Worm (Caenorhabditis elegans): ENCODE measurements around the gene C06E1.9.
A peak's percentile ranks its signal among the peaks of the same experiment; 100 is the strongest.

Gene C06E1.9

DNA sequence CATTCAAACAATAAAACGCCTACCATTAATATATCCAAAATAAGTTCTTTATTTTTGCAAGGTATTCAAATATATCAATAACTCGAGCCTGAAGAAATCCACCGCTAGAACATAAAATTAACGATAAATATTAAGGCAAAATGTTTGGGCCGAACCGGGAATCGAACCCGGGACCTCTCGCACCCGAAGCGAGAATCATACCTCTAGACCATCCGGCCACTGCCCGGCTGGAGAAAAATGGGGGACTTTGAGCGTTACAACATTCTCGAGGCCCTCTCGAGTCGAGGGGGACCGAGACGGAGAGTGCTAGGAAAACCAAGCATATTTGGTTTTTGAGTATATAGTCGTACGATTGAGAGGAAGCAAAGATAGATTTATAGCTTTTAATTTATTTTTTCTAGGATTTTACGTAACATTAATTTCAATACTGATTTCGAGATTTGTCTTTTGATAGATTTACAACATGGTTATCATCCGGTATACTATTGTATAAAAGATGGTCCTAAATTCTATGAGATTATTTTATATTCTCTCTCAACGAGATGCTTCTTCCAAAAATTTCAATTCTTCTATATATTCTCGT is 40.7 kb upstream of the C06E1.9 start, which contains the start of gene flp-23 (continued):
- TF ChIP-seq Y22D7AL.16 (tag; optimal IDR thresholded peaks at IDR 0.05) (peak; percentile 27), sox-2 (GFP tag; IDR thresholded peaks at IDR 0.05) (peak; percentile 53), eyg-1 (tag; optimal IDR thresholded peaks at IDR 0.05) (peak; percentile 54), unc-42 (tag; optimal IDR thresholded peaks at IDR 0.05) (no peak), unc-3 (GFP tag; conservative IDR thresholded peaks at IDR 0.05) (peak; percentile 65; the same call in 1 of the 2 replicates), unc-3 (tag; optimal IDR thresholded peaks at IDR 0.05) (peak; percentile 23), ceh-45 (GFP tag; IDR thresholded peaks at IDR 0.05) (no peak), dmd-4 (tag; optimal IDR thresholded peaks at IDR 0.05; ENCODE audit: borderline replicate concordance) (peak; percentile 54), ceh-22 (tag; optimal IDR thresholded peaks at IDR 0.05) (no peak), mec-3 (tag; optimal IDR thresholded peaks at IDR 0.05; ENCODE audit: borderline replicate concordance) (no peak), hlh-15 (tag; optimal IDR thresholded peaks at IDR 0.05) (peak; percentile 29), elt-4 (tag; optimal IDR thresholded peaks at IDR 0.05) (no peak), fkh-10 (GFP tag; optimal IDR thresholded peaks at IDR 0.05) (no peak), dve-1 (tag; optimal IDR thresholded peaks at IDR 0.05) (peak; percentile 62), pros-1 (tag; optimal IDR thresholded peaks at IDR 0.05) (no peak), ceh-30 (tag; optimal IDR thresholded peaks at IDR 0.05) (no peak), ceh-2 (tag; optimal IDR thresholded peaks at IDR 0.05) (peak; percentile 41), ceh-48 (tag; optimal IDR thresholded peaks at IDR 0.05) (peak; percentile 60), unc-86 (tag; optimal IDR thresholded peaks at IDR 0.05) (peak; percentile 63), zip-5 (tag; optimal IDR thresholded peaks at IDR 0.05) (peak; percentile 53), T23F11.4 (GFP tag; optimal IDR thresholded peaks at IDR 0.05) (peak; percentile 51)

DNA sequence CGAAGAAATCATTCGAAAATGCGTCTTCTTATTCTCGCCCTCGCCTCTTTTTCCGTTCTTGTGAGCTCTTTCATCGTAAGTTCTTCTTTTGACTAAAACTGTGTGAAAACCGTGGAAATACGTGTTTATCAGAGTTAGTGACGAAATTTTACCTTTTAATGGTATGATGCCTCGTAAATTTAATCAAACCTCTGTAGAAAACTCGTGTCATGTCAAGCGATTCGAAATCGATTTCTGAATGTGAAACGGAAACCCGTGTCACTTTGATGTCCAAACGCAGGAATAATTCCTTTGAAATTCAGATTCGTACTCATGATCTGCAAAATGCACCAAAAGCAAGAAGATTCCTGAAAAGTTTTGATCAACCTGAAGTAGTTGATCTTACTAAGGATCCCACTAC is 39.0 kb upstream of the C06E1.9 start, which contains the start of gene F22B7.3:
F22B7.3 (plus strand) TSS at position 301 of the 400 bp plus-strand sequence.
- TF ChIP-seq ceh-24 (tag; optimal IDR thresholded peaks at IDR 0.05) (no peak), elt-4 (tag; optimal IDR thresholded peaks at IDR 0.05) (no peak), ceh-19 (GFP tag; optimal IDR thresholded peaks at IDR 0.05) (no peak), tbx-2 (tag; optimal IDR thresholded peaks at IDR 0.05) (no peak), npax-4 (tag; optimal IDR thresholded peaks at IDR 0.05) (no peak), F13H6.1 (tag; optimal IDR thresholded peaks at IDR 0.05) (no peak), ceh-2 (tag; optimal IDR thresholded peaks at IDR 0.05) (no peak), hlh-13 (GFP tag; optimal IDR thresholded peaks at IDR 0.05) (no peak), fax-1 (tag; optimal IDR thresholded peaks at IDR 0.05) (no peak), ttx-3 (tag; optimal IDR thresholded peaks at IDR 0.05) (no peak), che-1 (tag; optimal IDR thresholded peaks at IDR 0.05) (no peak), hlh-15 (tag; optimal IDR thresholded peaks at IDR 0.05) (no peak)

DNA sequence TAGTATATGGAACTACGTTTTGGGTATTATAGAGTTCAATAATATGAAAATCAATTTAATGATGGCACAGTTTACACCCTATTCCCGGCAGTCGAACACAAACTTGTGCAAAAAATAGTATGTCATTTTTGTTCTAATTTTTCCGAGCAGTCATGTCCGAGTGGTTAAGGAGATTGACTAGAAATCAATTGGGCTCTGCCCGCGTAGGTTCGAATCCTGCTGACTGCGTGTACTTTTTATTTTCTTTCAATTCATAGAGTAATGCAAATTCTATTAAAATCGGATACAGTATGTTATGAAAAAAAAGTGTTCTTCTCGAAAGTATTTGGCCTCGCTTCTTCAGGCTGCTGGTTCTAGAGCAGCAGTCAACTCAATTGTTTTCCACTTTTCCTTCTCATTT is 36.4 kb upstream of the C06E1.9 start:
- no peak for TF ChIP-seq sdc-2 (tag; optimal IDR thresholded peaks at IDR 0.05)
- no peak for TF ChIP-seq elt-4 (tag; optimal IDR thresholded peaks at IDR 0.05)
- TF ChIP-seq K09A11.1 (tag; optimal IDR thresholded peaks at IDR 0.05; ENCODE audit: insufficient read depth), result no peak

DNA sequence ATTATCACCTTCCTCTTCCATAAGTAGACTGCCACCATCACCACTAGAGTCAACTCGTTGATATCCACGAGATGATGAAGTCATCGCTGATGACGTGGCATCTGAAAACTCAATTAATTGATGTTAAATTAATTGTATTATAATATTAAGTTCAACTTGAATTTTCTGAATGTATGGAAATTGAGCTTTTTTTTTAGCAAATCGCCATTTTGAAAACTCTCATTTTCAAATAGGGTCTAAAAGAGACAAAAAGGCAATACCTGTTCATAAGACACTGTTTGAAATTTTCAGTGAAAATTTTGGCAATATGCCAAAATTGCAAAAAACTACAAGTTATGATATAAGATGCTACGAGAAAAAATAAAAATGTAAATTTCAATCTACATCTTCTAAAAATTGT is 34.1 kb upstream of the C06E1.9 start, which contains the start of gene twk-7:
twk-7 (minus strand) TSS at position 101 of the 400 bp plus-strand sequence.
- TF ChIP-seq ttx-3 (tag; optimal IDR thresholded peaks at IDR 0.05) (no peak), ceh-34 (tag; optimal IDR thresholded peaks at IDR 0.05) (no peak), ceh-45 (GFP tag; IDR thresholded peaks at IDR 0.05) (no peak), syd-9 (tag; optimal IDR thresholded peaks at IDR 0.05) (no peak), mec-3 (tag; optimal IDR thresholded peaks at IDR 0.05; ENCODE audit: borderline replicate concordance) (no peak), ahr-1 (tag; optimal IDR thresholded peaks at IDR 0.05) (no peak), unc-86 (tag; optimal IDR thresholded peaks at IDR 0.05) (no peak), dmd-4 (tag; optimal IDR thresholded peaks at IDR 0.05; ENCODE audit: borderline replicate concordance) (no peak), madf-2 (tag; optimal IDR thresholded peaks at IDR 0.05) (no peak), nfya-1 (tag; optimal IDR thresholded peaks at IDR 0.05) (no peak), tbx-7 (tag; optimal IDR thresholded peaks at IDR 0.05) (no peak), K02D7.2 (tag; optimal IDR thresholded peaks at IDR 0.05) (no peak)

Measured in whole organism, late embryonic.